Fruit fly (Drosophila melanogaster) whole organism, embryonic: ENCODE results near the gene CG4393.

Experiments used
- Antp ChIP-seq: fragments of 200-800 bp; sonication (Bioruptor generic); optimal IDR thresholded peaks from 3 replicates; lab custom pipeline; 2016; ENCODE audit warnings: missing biosample characterization, missing genetic modification characterization
- Atf-2 ChIP-seq: fragments of 200-800 bp; sonication (Bioruptor generic); optimal IDR thresholded peaks from 2 replicates; lab custom pipeline; 2016; ENCODE audit warnings: missing biosample characterization, missing genetic modification characterization
- Awh ChIP-seq: fragments of 200-800 bp; sonication (Bioruptor generic); IDR thresholded peaks from 2 replicates; pipeline ENCODE4, ENCODE4 v1.3.6; 2022; ENCODE audit warnings: missing biosample characterization, missing genetic modification characterization
- Bteb2 ChIP-seq: fragments of 200-800 bp; sonication (Bioruptor generic); optimal IDR thresholded peaks from 2 replicates; lab custom pipeline; 2016; ENCODE audit warnings: missing biosample characterization, missing genetic modification characterization
- CG10462 ChIP-seq: fragments of 200-800 bp; sonication (Bioruptor generic); optimal IDR thresholded peaks from 2 replicates; lab custom pipeline; 2016; ENCODE audit warnings: missing biosample characterization, missing genetic modification characterization
- CG11085 ChIP-seq: fragments of 200-800 bp; sonication (Bioruptor generic); IDR thresholded peaks from 2 replicates; pipeline ENCODE4 v1.3.6; 2022; ENCODE audit warnings: missing biosample characterization, missing genetic modification characterization
- CG12104 ChIP-seq: fragments of 200-800 bp; sonication (Bioruptor generic); optimal IDR thresholded peaks from 3 replicates; lab custom pipeline; 2016; ENCODE audit warnings: missing biosample characterization, missing genetic modification characterization
- CG1233 ChIP-seq: fragments of 200-800 bp; sonication (Bioruptor generic); optimal IDR thresholded peaks from 4 replicates; lab custom pipeline; 2018; ENCODE audit warnings: missing biosample characterization, mild to moderate bottlenecking, missing genetic modification characterization
- CG13123 ChIP-seq: fragments of 200-800 bp; sonication (Bioruptor generic); optimal IDR thresholded peaks from 2 replicates; lab custom pipeline; 2016; ENCODE audit warnings: missing biosample characterization, missing genetic modification characterization
- CG14014 ChIP-seq: fragments of 200-800 bp; sonication (Bioruptor generic); IDR thresholded peaks from 2 replicates; pipeline ENCODE4 v1.3.6; 2022; ENCODE audit warnings: missing biosample characterization, missing genetic modification characterization
- CG14441 ChIP-seq: fragments of 200-800 bp; sonication (Bioruptor generic); IDR thresholded peaks from 2 replicates; pipeline ENCODE4 v1.3.6; 2022; ENCODE audit warnings: missing biosample characterization, missing genetic modification characterization
- CG15514 ChIP-seq: fragments of 200-800 bp; sonication (Bioruptor generic); optimal IDR thresholded peaks from 3 replicates; lab custom pipeline; 2017; ENCODE audit warnings: missing biosample characterization, missing genetic modification characterization, mild to moderate bottlenecking, moderate library complexity, missing genetic modification reagents
- CG16815 ChIP-seq: fragments of 200-800 bp; sonication (Bioruptor generic); optimal IDR thresholded peaks from 3 replicates; lab custom pipeline; 2017; ENCODE audit warnings: missing biosample characterization, mild to moderate bottlenecking, missing genetic modification characterization
- CG17802 ChIP-seq: fragments of 200-800 bp; sonication (Bioruptor generic); optimal IDR thresholded peaks from 2 replicates; lab custom pipeline; 2018; ENCODE audit warnings: missing biosample characterization, mild to moderate bottlenecking, missing genetic modification characterization, moderate library complexity
- CG17829 ChIP-seq: fragments of 200-800 bp; optimal IDR thresholded peaks from 2 replicates; lab custom pipeline; 2019; ENCODE audit warnings: missing biosample characterization, mild to moderate bottlenecking, missing genetic modification characterization, moderate library complexity
- CG1832 ChIP-seq: fragments of 200-800 bp; sonication (Bioruptor generic); optimal IDR thresholded peaks from 2 replicates; lab custom pipeline; 2017; ENCODE audit warnings: missing biosample characterization, mild to moderate bottlenecking, missing genetic modification characterization, inconsistent platforms
- CG2116 ChIP-seq: fragments of 200-800 bp; sonication (Bioruptor generic); optimal IDR thresholded peaks from 3 replicates; lab custom pipeline; 2018; ENCODE audit warnings: missing biosample characterization, mild to moderate bottlenecking, missing genetic modification characterization
- CG2120 ChIP-seq: fragments of 200-800 bp; sonication (Bioruptor generic); optimal IDR thresholded peaks from 3 replicates; lab custom pipeline; 2016; ENCODE audit warnings: missing biosample characterization, missing genetic modification characterization
- CG2678 ChIP-seq: fragments of 200-800 bp; sonication (Bioruptor generic); optimal IDR thresholded peaks from 3 replicates; lab custom pipeline; 2019; ENCODE audit warnings: missing biosample characterization, mild to moderate bottlenecking, missing genetic modification characterization, moderate library complexity
- CG2875 ChIP-seq: fragments of 200-800 bp; sonication (Bioruptor generic); optimal IDR thresholded peaks from 2 replicates; lab custom pipeline; 2017; ENCODE audit warnings: missing biosample characterization, mild to moderate bottlenecking, missing genetic modification characterization, missing genetic modification reagents
- CG30403 ChIP-seq: fragments of 200-800 bp; sonication (Bioruptor generic); optimal IDR thresholded peaks from 3 replicates; lab custom pipeline; 2016; ENCODE audit warnings: missing biosample characterization, missing genetic modification characterization
- CG31224 ChIP-seq: fragments of 200-800 bp; sonication (Bioruptor generic); IDR thresholded peaks from 2 replicates; pipeline ENCODE4 v1.3.6; 2022; ENCODE audit warnings: missing biosample characterization, missing genetic modification characterization
- CG31441 ChIP-seq: fragments of 200-800 bp; sonication (Bioruptor generic); IDR thresholded peaks from 2 replicates; pipeline ENCODE4 v1.3.6; 2022; ENCODE audit warnings: missing biosample characterization, missing genetic modification characterization
- CG43689 ChIP-seq: fragments of 200-800 bp; sonication (Bioruptor generic); IDR thresholded peaks from 2 replicates; pipeline ENCODE4 v1.3.6; 2022; ENCODE audit warnings: missing biosample characterization, missing genetic modification characterization
- CG4707 ChIP-seq: fragments of 200-800 bp; sonication (Bioruptor generic); optimal IDR thresholded peaks from 2 replicates; lab custom pipeline; 2018; ENCODE audit warnings: missing biosample characterization, mild to moderate bottlenecking, missing genetic modification characterization, moderate library complexity
- CG4820 ChIP-seq: fragments of 200-800 bp; sonication (Bioruptor generic); optimal IDR thresholded peaks from 3 replicates; lab custom pipeline; 2016; ENCODE audit warnings: missing biosample characterization, missing genetic modification characterization
- CG6254 ChIP-seq: fragments of 200-800 bp; sonication (Bioruptor generic); optimal IDR thresholded peaks from 3 replicates; lab custom pipeline; 2017; ENCODE audit warnings: mild to moderate bottlenecking, missing biosample characterization, missing genetic modification reagents, missing genetic modification characterization
- CG7839 ChIP-seq: fragments of 200-800 bp; sonication (Bioruptor generic); optimal IDR thresholded peaks from 3 replicates; lab custom pipeline; 2018; ENCODE audit warnings: missing biosample characterization, mild to moderate bottlenecking, missing genetic modification characterization, moderate library complexity
- CG8388 ChIP-seq: fragments of 200-800 bp; sonication (Bioruptor generic); optimal IDR thresholded peaks from 2 replicates; lab custom pipeline; 2019; ENCODE audit warnings: missing biosample characterization, mild to moderate bottlenecking, missing genetic modification characterization, moderate library complexity
- CG8924 ChIP-seq: fragments of 200-800 bp; optimal IDR thresholded peaks from 3 replicates; lab custom pipeline; 2019; ENCODE audit warnings: missing biosample characterization, mild to moderate bottlenecking, missing genetic modification characterization, moderate library complexity
- CG9437 ChIP-seq: fragments of 200-800 bp; sonication (Bioruptor generic); optimal IDR thresholded peaks from 2 replicates; lab custom pipeline; 2018; ENCODE audit warnings: missing biosample characterization, mild to moderate bottlenecking, missing genetic modification characterization
- CTCF ChIP-seq: fragments of 200-800 bp; sonication (Bioruptor generic); optimal IDR thresholded peaks from 2 replicates; lab custom pipeline; 2017; ENCODE audit warnings: missing biosample characterization, mild to moderate bottlenecking, missing genetic modification characterization, moderate library complexity
- D ChIP-seq, 2 experiments: fragments of 200-800 bp in 1 of 2; fragments of >200 bp in 1 of 2; sonication (Bioruptor generic) in 1 of 2; optimal IDR thresholded peaks; 2 replicates in 1 of 2; 3 replicates in 1 of 2; lab custom pipeline; 2017; ENCODE audit warnings: mild to moderate bottlenecking in 1 of 2, missing biosample characterization in 1 of 2, missing genetic modification characterization in 1 of 2, missing genetic modification reagents in 1 of 2
- Dfd ChIP-seq, 2 experiments: fragments of >200 bp; optimal IDR thresholded peaks; 2 replicates each; lab custom pipeline; 2017; ENCODE audit warnings: missing biosample characterization in 2 of 2, missing genetic modification characterization in 2 of 2
- Dip3 ChIP-seq: fragments of 200-800 bp; sonication (Bioruptor generic); optimal IDR thresholded peaks from 3 replicates; lab custom pipeline; 2016; ENCODE audit warnings: missing biosample characterization, missing genetic modification characterization
- HLH4C ChIP-seq: fragments of 200-800 bp; sonication (Bioruptor generic); IDR thresholded peaks from 3 replicates; pipeline ENCODE4 v1.3.6; 2022; ENCODE audit warnings: missing biosample characterization, missing genetic modification characterization; ENCODE audit not compliant: partially characterized antibody
- Hr3 ChIP-seq: fragments of 200-800 bp; sonication (Bioruptor generic); optimal IDR thresholded peaks from 3 replicates; lab custom pipeline; 2016; ENCODE audit warnings: missing biosample characterization, missing genetic modification characterization
- Spps ChIP-seq: fragments of 200-800 bp; sonication (Bioruptor generic); optimal IDR thresholded peaks from 2 replicates; lab custom pipeline; 2018; ENCODE audit warnings: missing biosample characterization, mild to moderate bottlenecking, missing genetic modification characterization
- Xrp1 ChIP-seq: fragments of 200-800 bp; sonication (Bioruptor generic); IDR thresholded peaks from 2 replicates; pipeline ENCODE4 v1.3.6; 2022; ENCODE audit warnings: missing biosample characterization, missing genetic modification characterization
- cg ChIP-seq: fragments of 200-800 bp; sonication (Bioruptor generic); optimal IDR thresholded peaks from 3 replicates; lab custom pipeline; 2019; ENCODE audit warnings: missing biosample characterization, mild to moderate bottlenecking, missing genetic modification characterization, moderate library complexity
- danr ChIP-seq: fragments of 200-800 bp; sonication (Bioruptor generic); IDR thresholded peaks from 2 replicates; pipeline ENCODE4 v1.3.6; 2022; ENCODE audit warnings: missing biosample characterization, missing genetic modification characterization
- dimm ChIP-seq: fragments of 200-800 bp; sonication (Bioruptor generic); IDR thresholded peaks from 2 replicates; pipeline ENCODE4 v1.3.6; 2022; ENCODE audit warnings: missing biosample characterization, missing genetic modification characterization
- ken ChIP-seq: fragments of 200-800 bp; sonication (Bioruptor generic); IDR thresholded peaks from 3 replicates; pipeline ENCODE4 v1.3.6; 2022; ENCODE audit warnings: missing biosample characterization, missing genetic modification characterization
- lab ChIP-seq: fragments of 200-800 bp; sonication (Bioruptor generic); optimal IDR thresholded peaks from 3 replicates; lab custom pipeline; 2017; ENCODE audit warnings: missing biosample characterization, missing genetic modification characterization, mild to moderate bottlenecking, moderate library complexity, missing genetic modification reagents
- lov ChIP-seq, 2 experiments: fragments of 200-800 bp in 1 of 2; fragments of >200 bp in 1 of 2; sonication (Bioruptor generic) in 1 of 2; IDR thresholded peaks in 1 of 2; optimal IDR thresholded peaks in 1 of 2; 2 replicates in 1 of 2; 3 replicates in 1 of 2; pipeline versions ENCODE4 v1.3.6 to Lab custom; 2017 to 2022; ENCODE audit warnings: missing biosample characterization in 1 of 2, missing genetic modification characterization in 1 of 2
- otp ChIP-seq: fragments of 200-800 bp; sonication (Bioruptor generic); IDR thresholded peaks from 3 replicates; pipeline ENCODE4, ENCODE4 v1.3.6; 2022; ENCODE audit warnings: missing biosample characterization, missing genetic modification characterization
- pfk ChIP-seq: fragments of 200-800 bp; sonication (Bioruptor generic); optimal IDR thresholded peaks from 2 replicates; lab custom pipeline; 2018; ENCODE audit warnings: missing biosample characterization, mild to moderate bottlenecking, missing genetic modification characterization, moderate library complexity
- rib ChIP-seq: fragments of 200-800 bp; sonication (Bioruptor generic); IDR thresholded peaks from 2 replicates; pipeline ENCODE4 v1.3.6; 2022; ENCODE audit warnings: missing biosample characterization, missing genetic modification characterization
- sisA ChIP-seq: fragments of 200-800 bp; sonication (Bioruptor generic); IDR thresholded peaks from 2 replicates; pipeline ENCODE4 v1.3.6; 2022; ENCODE audit warnings: missing biosample characterization, missing genetic modification characterization
- ttk ChIP-seq: fragments of 200-800 bp; sonication (Bioruptor generic); IDR thresholded peaks from 2 replicates; pipeline ENCODE4 v2.1.2; 2022; ENCODE audit warnings: missing biosample characterization, missing genetic modification characterization

The CG4393 gene

dm6 chr3R:23356920-23357386 lies 27.6 kb downstream of the CG4393 start (continued):
- TF ChIP-seq CG1233 (peak; percentile 84), CG4820 (GFP tag; lab: Kevin White, UChicago) (peak; percentile 51), Awh (GFP tag; lab: Robert Waterston, UW) (peak; percentile 71), CG2116 (GFP tag; lab: Kevin White, UChicago) (peak; percentile 45), CG8388 (GFP tag; lab: Kevin White, UChicago) (peak; percentile 83), CG43689 (GFP tag; lab: Robert Waterston, UW) (peak; percentile 58; the same call in 1 of the 2 replicates), CG6254 (GFP tag; lab: Kevin White, UChicago) (peak; percentile 35), CG13123 (GFP tag; lab: Kevin White, UChicago) (peak; percentile 68), CG9437 (peak; percentile 91), Dfd (GFP tag; optimal IDR thresholded peaks at IDR 0.05; lab: Kevin White, UChicago) (no peak), danr (0 out of 2 replicates have a peak, but pooled peaks have one; percentile 14), CG2120 (peak; percentile 65), sisA (GFP tag; lab: Robert Waterston, UW) (peak; percentile 43; the same call in 1 of the 2 replicates), CG30403 (peak; percentile 72), CG11085 (GFP tag; lab: Robert Waterston, UW) (peak; percentile 16; the same call in 1 of the 2 replicates), pfk (GFP tag; lab: Kevin White, UChicago) (no peak), CG7839 (tag; lab: Kevin White, UChicago) (peak; percentile 92), lov (optimal IDR thresholded peaks at IDR 0.05; lab: Kevin White, UChicago) (no peak), lov (GFP tag; IDR thresholded peaks at IDR 0.05; lab: Robert Waterston, UW) (peak; percentile 28; the same call in 1 of the 3 replicates), D (optimal IDR thresholded peaks at IDR 0.05; lab: Kevin White, UChicago) (no peak), D (GFP tag; optimal IDR thresholded peaks at IDR 0.05; lab: Kevin White, UChicago) (peak; percentile 66), CTCF (no peak), cg (GFP tag; lab: Kevin White, UChicago) (peak; percentile 59), Spps (tag; lab: Kevin White, UChicago) (peak; percentile 18), HLH4C (GFP tag; lab: Robert Waterston, UW) (no peak), otp (GFP tag; lab: Robert Waterston, UW) (0 out of 3 replicates have a peak, but pooled peaks have one; percentile 46), CG17802 (tag; lab: Kevin White, UChicago) (peak; percentile 4), Xrp1 (GFP tag; lab: Robert Waterston, UW) (peak; percentile 87), CG10462 (GFP tag; lab: Kevin White, UChicago) (peak; percentile 73), CG2875 (GFP tag; lab: Kevin White, UChicago) (peak; percentile 67), CG14014 (GFP tag; lab: Robert Waterston, UW) (peak; percentile 74), Hr3 (GFP tag; lab: Kevin White, UChicago) (peak; percentile 89), CG4707 (GFP tag; lab: Kevin White, UChicago) (peak; percentile 62), Antp (no peak), ken (GFP tag; lab: Robert Waterston, UW) (peak; percentile 48; the same call in 1 of the 3 replicates), lab (GFP tag; lab: Kevin White, UChicago) (peak; percentile 85), Dip3 (GFP tag; lab: Kevin White, UChicago) (no peak), CG31224 (GFP tag; lab: Robert Waterston, UW) (peak; percentile 49; the same call in 1 of the 2 replicates), Atf-2 (GFP tag; lab: Kevin White, UChicago) (no peak), CG15514 (peak; percentile 33), CG8924 (tag; lab: Kevin White, UChicago) (peak; percentile 88), CG1832 (GFP tag; lab: Kevin White, UChicago) (no peak), Bteb2 (GFP tag; lab: Kevin White, UChicago) (peak; percentile 1), CG31441 (GFP tag; lab: Robert Waterston, UW) (peak; percentile 88), CG12104 (no peak), rib (peak; percentile 50; the same call in 1 of the 2 replicates), CG14441 (GFP tag; lab: Robert Waterston, UW) (peak; percentile 74), CG16815 (peak; percentile 75), dimm (GFP tag; lab: Robert Waterston, UW) (no peak), ttk (GFP tag; lab: Robert Waterston, UW) (peak; percentile 64), CG2678 (tag; lab: Kevin White, UChicago) (peak; percentile 81), CG17829 (peak; percentile 88)
